Worm (Caenorhabditis elegans): ENCODE measurements around the gene fbxa-50.
"Not testable (repeated sequence)": the region's sequence is repeated elsewhere in the genome, so short reads cannot be mapped to it uniquely, and the experiment has no call there.

Gene fbxa-50

ce11 chrIII:1269156-1269555 lies 19.2 kb downstream of the fbxa-50 start, which contains the start of gene fbxa-32:
Gene fbxa-32 (minus strand): TSS chrIII:1269256.
- TF ChIP-seq F57C9.4 (tag; optimal IDR thresholded peaks at IDR 0.05) (no peak), nhr-80 (tag; optimal IDR thresholded peaks at IDR 0.05) (peak; percentile 36), ceh-91 (GFP tag; IDR thresholded peaks at IDR 0.05) (no peak), dpff-1 (tag; optimal IDR thresholded peaks at IDR 0.05) (no peak)

- TF ChIP-seq ceh-58, K11D2.4, Y56A3A.18 (GFP tag; IDR thresholded peaks at IDR 0.05): not testable (repeated sequence)
Measured at ce11 chrIII:1266799-1267198, 21.5 kb downstream of the fbxa-50 start, which contains the start of gene fbxa-151. Gene fbxa-151 (minus strand): TSS chrIII:1266899.

- not testable (repeated sequence) for TF ChIP-seq ztf-6, dox-1, mcd-1 (GFP tag; IDR thresholded peaks at IDR 0.05)
Measured at ce11 chrIII:1263692-1264091, 24.6 kb downstream of the fbxa-50 start, which contains the start of gene srz-9. Gene srz-9 (plus strand): TSS chrIII:1263992.

ce11 chrIII:1261198-1261597 lies 27.1 kb downstream of the fbxa-50 start:
- TF ChIP-seq ceh-91 (GFP tag; IDR thresholded peaks at IDR 0.05): peak; percentile 9; the same call in 1 of the 2 replicates
- TF ChIP-seq Y53F4B.3 (GFP tag; IDR thresholded peaks at IDR 0.05): peak; percentile 93; the same call in 1 of the 2 replicates
- peak; percentile 20 for TF ChIP-seq egrh-3 (GFP tag; IDR thresholded peaks at IDR 0.05)

- peak; percentile 98 for TF ChIP-seq egrh-3 (GFP tag; IDR thresholded peaks at IDR 0.05)
Measured at ce11 chrIII:1260304-1260703, 28.0 kb downstream of the fbxa-50 start.

ce11 chrIII:1258358-1258757 lies 30.0 kb downstream of the fbxa-50 start, which contains the start of gene fbxa-78:
Gene fbxa-78 (minus strand): TSS chrIII:1258458.
- not testable (repeated sequence) for TF ChIP-seq egl-18 (GFP tag; IDR thresholded peaks at IDR 0.05); lin-26 (GFP tag; IDR thresholded peaks at IDR 0.05); tbp1 (GFP tag; optimal IDR thresholded peaks at IDR 0.05)

ce11 chrIII:1256519-1256918 lies 31.8 kb downstream of the fbxa-50 start, which contains the start of gene fbxa-208:
Gene fbxa-208 (plus strand): TSS chrIII:1256819.
- not testable (repeated sequence) for TF ChIP-seq Y79H2A.3 (GFP tag; conservative IDR thresholded peaks at IDR 0.05); madf-8 (GFP tag; conservative IDR thresholded peaks at IDR 0.05); dpff-1 (tag; optimal IDR thresholded peaks at IDR 0.05)

- TF ChIP-seq egrh-3 (GFP tag; IDR thresholded peaks at IDR 0.05) (peak; percentile 100), hmg-1.2 (GFP tag; IDR thresholded peaks at IDR 0.05) (peak; percentile 3; the same call in 1 of the 2 replicates), Y53F4B.3 (GFP tag; IDR thresholded peaks at IDR 0.05) (peak; percentile 99; the same call in 1 of the 2 replicates), ceh-91 (GFP tag; IDR thresholded peaks at IDR 0.05) (peak; percentile 81), ztf-28 (GFP tag; IDR thresholded peaks at IDR 0.05) (peak; percentile 67; the same call in 1 of the 2 replicates)
Measured at ce11 chrIII:1252412-1253207, 35.7 kb downstream of the fbxa-50 start.

- no peak for TF ChIP-seq mes-4 (tag; optimal IDR thresholded peaks at IDR 0.05)
- peak; percentile 7 for TF ChIP-seq tbp1 (GFP tag; optimal IDR thresholded peaks at IDR 0.05)
- peak; percentile 37 for TF ChIP-seq attf-5 (GFP tag; optimal IDR thresholded peaks at IDR 0.05)
- peak; percentile 73 for TF ChIP-seq nhr-80 (tag; optimal IDR thresholded peaks at IDR 0.05)
- no peak for TF ChIP-seq cebp-1 (GFP tag; IDR thresholded peaks at IDR 0.05)
- TF ChIP-seq cebp-1 (tag; optimal IDR thresholded peaks at IDR 0.05): peak; percentile 19
- TF ChIP-seq ztf-25 (GFP tag; IDR thresholded peaks at IDR 0.05): no peak
- TF ChIP-seq aptf-2 (GFP tag; conservative IDR thresholded peaks at IDR 0.05): no peak
- TF ChIP-seq let-607 (tag; optimal IDR thresholded peaks at IDR 0.05): peak; percentile 19 to 30
- TF ChIP-seq hmg-1.2 (GFP tag; IDR thresholded peaks at IDR 0.05): peak; percentile 72; the same call in 1 of the 2 replicates
- TF ChIP-seq F23B12.7 (tag; optimal IDR thresholded peaks at IDR 0.05; ENCODE audit: insufficient read depth): peak; percentile 5
- TF ChIP-seq zim-3 (tag; optimal IDR thresholded peaks at IDR 0.05): no peak
- TF ChIP-seq atf-7 (tag; optimal IDR thresholded peaks at IDR 0.05): no peak
- TF ChIP-seq repo-1 (tag; optimal IDR thresholded peaks at IDR 0.05): no peak
Measured at ce11 chrIII:1249111-1249583, 39.2 kb downstream of the fbxa-50 start, which contains the start of the genes fbxa-76 and fbxa-77. Gene fbxa-76 (minus strand): TSS chrIII:1249161. Gene fbxa-77 (plus strand): TSS chrIII:1249475.

All from whole organism, young adult.